Worm (Caenorhabditis elegans): ENCODE results near the gene F57G4.1.

DNA sequence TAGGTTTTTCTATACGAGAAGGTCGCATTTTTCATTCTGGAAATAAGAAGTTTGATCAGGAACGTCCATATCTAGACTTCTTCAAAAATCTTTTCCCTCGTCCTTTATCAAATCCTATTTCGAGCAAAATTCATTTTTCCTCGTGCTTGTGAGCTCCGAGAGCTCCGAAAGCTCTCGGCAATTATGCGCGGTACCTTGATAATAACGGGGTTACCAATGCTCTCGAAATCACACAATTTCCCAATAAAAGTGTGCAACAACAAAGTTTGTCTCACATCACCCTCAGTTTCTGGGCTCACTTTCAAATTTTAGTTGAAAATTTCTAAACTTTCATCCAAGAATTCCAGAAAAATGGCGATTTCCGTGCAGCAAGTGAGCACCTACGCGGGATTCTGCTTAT lies 45.2 kb downstream of the F57G4.1 start, which contains the start of gene str-89:
- no peak for TF ChIP-seq ztf-23 (GFP tag; IDR thresholded peaks at IDR 0.05)
- no peak for TF ChIP-seq flt-1 (GFP tag; IDR thresholded peaks at IDR 0.05)
- TF ChIP-seq med-1 (GFP tag; optimal IDR thresholded peaks at IDR 0.05; ENCODE audit: insufficient read depth), result no peak
- TF ChIP-seq tab-1 (GFP tag; IDR thresholded peaks at IDR 0.05), result no peak
- no peak for TF ChIP-seq cog-1 (tag; optimal IDR thresholded peaks at IDR 0.05)
- TF ChIP-seq T22C8.4 (GFP tag; IDR thresholded peaks at IDR 0.05), result no peak
- TF ChIP-seq ref-1 (GFP tag; conservative IDR thresholded peaks at IDR 0.05), result no peak
- no peak for TF ChIP-seq klf-2 (GFP tag; conservative IDR thresholded peaks at IDR 0.05)

All from whole organism, midembryonic.